Fruit fly (Drosophila melanogaster) whole organism, prepupa: ENCODE data around the gene Wnt4.

Experiments used
- Blimp-1 ChIP-seq: fragments of 200-800 bp; sonication (Bioruptor generic); optimal IDR thresholded peaks from 3 replicates; lab custom pipeline; 2017; ENCODE audit warnings: missing biosample characterization, missing genetic modification characterization, mild to moderate bottlenecking, moderate library complexity, missing genetic modification reagents
- CG10631 ChIP-seq: fragments of 200-800 bp; sonication (Bioruptor generic); optimal IDR thresholded peaks from 2 replicates; lab custom pipeline; 2016; ENCODE audit warnings: missing biosample characterization, missing genetic modification characterization
- CG10669 ChIP-seq: fragments of 200-800 bp; sonication (Bioruptor generic); optimal IDR thresholded peaks from 3 replicates; lab custom pipeline; 2018; ENCODE audit warnings: missing biosample characterization, mild to moderate bottlenecking, missing genetic modification characterization, moderate library complexity
- CG11294 ChIP-seq: fragments of 200-800 bp; sonication (Bioruptor generic); IDR thresholded peaks from 2 replicates; pipeline ENCODE4 v1.3.6; 2022; ENCODE audit warnings: missing biosample characterization, missing genetic modification characterization
- CG11762 ChIP-seq: fragments of 200-800 bp; sonication (Bioruptor generic); optimal IDR thresholded peaks from 3 replicates; lab custom pipeline; 2016; ENCODE audit warnings: missing biosample characterization, missing genetic modification characterization; ENCODE audit not compliant: insufficient read depth
- CG11902 ChIP-seq: fragments of 200-800 bp; sonication (Bioruptor generic); optimal IDR thresholded peaks from 3 replicates; lab custom pipeline; 2016; ENCODE audit warnings: missing biosample characterization, missing genetic modification characterization
- CG15336 ChIP-seq: fragments of 200-800 bp; sonication (Bioruptor generic); IDR thresholded peaks from 2 replicates; pipeline ENCODE4 v1.3.6; 2022; ENCODE audit warnings: missing biosample characterization, missing genetic modification characterization
- CG3032 ChIP-seq: fragments of 200-800 bp; optimal IDR thresholded peaks from 2 replicates; lab custom pipeline; 2019; ENCODE audit warnings: missing biosample characterization, mild to moderate bottlenecking, missing genetic modification characterization, moderate library complexity
- CG31627 ChIP-seq: fragments of 200-800 bp; sonication (Bioruptor generic); optimal IDR thresholded peaks from 3 replicates; lab custom pipeline; 2016; ENCODE audit warnings: missing biosample characterization, missing genetic modification characterization
- CG32006 ChIP-seq: fragments of 200-800 bp; sonication (Bioruptor generic); optimal IDR thresholded peaks from 3 replicates; lab custom pipeline; 2017; ENCODE audit warnings: missing biosample characterization, mild to moderate bottlenecking, missing genetic modification characterization
- CG34406 ChIP-seq: fragments of 200-800 bp; sonication (Bioruptor generic); optimal IDR thresholded peaks from 3 replicates; lab custom pipeline; 2016; ENCODE audit warnings: missing biosample characterization, missing genetic modification characterization
- CG3919 ChIP-seq: fragments of 200-800 bp; sonication (Bioruptor generic); optimal IDR thresholded peaks from 3 replicates; lab custom pipeline; 2016; ENCODE audit warnings: missing biosample characterization, missing genetic modification characterization
- CG4318 ChIP-seq: fragments of 200-800 bp; sonication (Bioruptor generic); optimal IDR thresholded peaks from 3 replicates; lab custom pipeline; 2017; ENCODE audit warnings: missing biosample characterization, mild to moderate bottlenecking, missing genetic modification characterization
- CG6163 ChIP-seq: fragments of 200-800 bp; sonication (Bioruptor generic); IDR thresholded peaks from 3 replicates; pipeline ENCODE4 v1.3.6; 2022; ENCODE audit warnings: missing biosample characterization, missing genetic modification characterization
- CG6808 ChIP-seq: fragments of 200-800 bp; sonication (Bioruptor generic); optimal IDR thresholded peaks from 3 replicates; lab custom pipeline; 2017; ENCODE audit warnings: missing biosample characterization, missing genetic modification characterization, mild to moderate bottlenecking, moderate library complexity, missing genetic modification reagents
- CG6854 ChIP-seq: fragments of 200-800 bp; sonication (Bioruptor generic); optimal IDR thresholded peaks from 2 replicates; lab custom pipeline; 2017; ENCODE audit warnings: missing biosample characterization, mild to moderate bottlenecking, missing genetic modification characterization
- CG8119 ChIP-seq: fragments of 200-800 bp; sonication (Bioruptor generic); IDR thresholded peaks from 3 replicates; pipeline ENCODE4 v1.3.6; 2022; ENCODE audit warnings: missing biosample characterization, missing genetic modification characterization
- CG8319 ChIP-seq: fragments of 200-800 bp; sonication (Bioruptor generic); optimal IDR thresholded peaks from 3 replicates; lab custom pipeline; 2016; ENCODE audit warnings: missing biosample characterization, missing genetic modification characterization
- CG8632 ChIP-seq: fragments of 200-800 bp; sonication (Bioruptor generic); optimal IDR thresholded peaks from 3 replicates; lab custom pipeline; 2016; ENCODE audit warnings: missing biosample characterization, missing genetic modification characterization
- CG9139 ChIP-seq: fragments of 200-800 bp; sonication (Bioruptor generic); optimal IDR thresholded peaks from 3 replicates; lab custom pipeline; 2017; ENCODE audit warnings: missing biosample characterization, mild to moderate bottlenecking, missing genetic modification characterization
- Eip75B ChIP-seq: fragments of 200-800 bp; sonication (Bioruptor generic); optimal IDR thresholded peaks from 3 replicates; lab custom pipeline; 2016; ENCODE audit warnings: missing biosample characterization, missing genetic modification characterization
- Eip78C ChIP-seq: fragments of 200-800 bp; sonication (Bioruptor generic); peaks from one replicate; lab custom pipeline; 2016; ENCODE audit warnings: missing biosample characterization, missing genetic modification characterization
- Ets21C ChIP-seq: fragments of 200-800 bp; sonication (Bioruptor generic); optimal IDR thresholded peaks from 3 replicates; lab custom pipeline; 2016; ENCODE audit warnings: missing biosample characterization, missing genetic modification characterization
- Ets96B ChIP-seq: fragments of 200-800 bp; optimal IDR thresholded peaks from 2 replicates; lab custom pipeline; 2019; ENCODE audit warnings: missing biosample characterization, mild to moderate bottlenecking, missing genetic modification characterization, moderate library complexity
- Hr38 ChIP-seq: sonication (Bioruptor generic); optimal IDR thresholded peaks from 2 replicates; lab custom pipeline; 2016; ENCODE audit warnings: missing biosample characterization, missing genetic modification characterization
- Hr39 ChIP-seq: fragments of 200-800 bp; sonication (Bioruptor generic); optimal IDR thresholded peaks from 2 replicates; lab custom pipeline; 2016; ENCODE audit warnings: missing biosample characterization, missing genetic modification characterization
- Hr4 ChIP-seq: fragments of 200-800 bp; sonication (Bioruptor generic); optimal IDR thresholded peaks from 3 replicates; lab custom pipeline; 2016; ENCODE audit warnings: missing biosample characterization, missing genetic modification characterization
- Lpt ChIP-seq: fragments of 200-800 bp; sonication (Bioruptor generic); optimal IDR thresholded peaks from 3 replicates; lab custom pipeline; 2016; ENCODE audit warnings: missing biosample characterization, missing genetic modification characterization
- Met ChIP-seq: fragments of 200-800 bp; sonication (Bioruptor generic); optimal IDR thresholded peaks from 3 replicates; lab custom pipeline; 2016; ENCODE audit warnings: missing biosample characterization, missing genetic modification characterization
- OdsH ChIP-seq: fragments of 200-800 bp; sonication (Bioruptor generic); optimal IDR thresholded peaks from 3 replicates; lab custom pipeline; 2016; ENCODE audit warnings: missing biosample characterization, missing genetic modification characterization
- Smox ChIP-seq: fragments of 200-800 bp; sonication (Bioruptor generic); optimal IDR thresholded peaks from 3 replicates; lab custom pipeline; 2016; ENCODE audit warnings: missing biosample characterization, missing genetic modification characterization
- Sox102F ChIP-seq: fragments of 200-800 bp; sonication (Bioruptor generic); optimal IDR thresholded peaks from 2 replicates; lab custom pipeline; 2016; ENCODE audit warnings: missing biosample characterization, mild to moderate bottlenecking, missing genetic modification characterization
- Sox14 ChIP-seq: fragments of 200-800 bp; sonication (Bioruptor generic); optimal IDR thresholded peaks from 3 replicates; lab custom pipeline; 2016; ENCODE audit warnings: missing biosample characterization, missing genetic modification characterization
- Sox15 ChIP-seq: fragments of 200-800 bp; sonication (Bioruptor generic); optimal IDR thresholded peaks from 3 replicates; lab custom pipeline; 2016; ENCODE audit warnings: missing biosample characterization, missing genetic modification characterization
- achi ChIP-seq: fragments of 200-800 bp; sonication (Bioruptor generic); optimal IDR thresholded peaks from 3 replicates; lab custom pipeline; 2016; ENCODE audit warnings: missing biosample characterization, missing genetic modification characterization
- acj6 ChIP-seq: fragments of 200-800 bp; sonication (Bioruptor generic); optimal IDR thresholded peaks from 3 replicates; lab custom pipeline; 2016; ENCODE audit warnings: missing biosample characterization, missing genetic modification characterization
- cyc ChIP-seq: fragments of 200-800 bp; sonication (Bioruptor generic); optimal IDR thresholded peaks from 3 replicates; lab custom pipeline; 2016; ENCODE audit warnings: missing biosample characterization, missing genetic modification characterization
- dac ChIP-seq: fragments of 200-800 bp; sonication (Bioruptor generic); optimal IDR thresholded peaks from 2 replicates; lab custom pipeline; 2017; ENCODE audit warnings: missing biosample characterization, mild to moderate bottlenecking, missing genetic modification characterization
- eg ChIP-seq: fragments of 200-800 bp; sonication (Bioruptor generic); IDR thresholded peaks from 3 replicates; pipeline ENCODE4 v1.3.6; 2022; ENCODE audit warnings: missing biosample characterization, missing genetic modification characterization
- esn ChIP-seq: fragments of 200-800 bp; sonication (Bioruptor generic); optimal IDR thresholded peaks from 2 replicates; lab custom pipeline; 2016; ENCODE audit warnings: missing biosample characterization, mild to moderate bottlenecking, missing genetic modification characterization, moderate library complexity
- fd85E ChIP-seq: fragments of 200-800 bp; sonication (Bioruptor generic); optimal IDR thresholded peaks from 3 replicates; lab custom pipeline; 2016; ENCODE audit warnings: missing biosample characterization, missing genetic modification characterization
- fkh ChIP-seq: fragments of 200-800 bp; sonication (Bioruptor generic); optimal IDR thresholded peaks from 3 replicates; lab custom pipeline; 2017; ENCODE audit warnings: missing biosample characterization, mild to moderate bottlenecking, missing genetic modification characterization, moderate library complexity
- lz ChIP-seq: fragments of 200-800 bp; sonication (Bioruptor generic); optimal IDR thresholded peaks from 3 replicates; lab custom pipeline; 2016; ENCODE audit warnings: missing biosample characterization, missing genetic modification characterization
- salr ChIP-seq, 2 experiments: fragments of 200-800 bp; sonication (Bioruptor generic); optimal IDR thresholded peaks; 3 replicates each; lab custom pipeline; 2016 to 2018; ENCODE audit warnings: missing biosample characterization in 2 of 2, missing genetic modification characterization in 2 of 2, mild to moderate bottlenecking in 1 of 2
- spab ChIP-seq: fragments of 200-800 bp; sonication (Bioruptor generic); optimal IDR thresholded peaks from 2 replicates; lab custom pipeline; 2017; ENCODE audit warnings: missing biosample characterization, mild to moderate bottlenecking, missing genetic modification characterization, missing genetic modification reagents
- ss ChIP-seq, 2 experiments: fragments of 200-800 bp; sonication (Bioruptor generic); optimal IDR thresholded peaks; 2 replicates in 1 of 2; 3 replicates in 1 of 2; lab custom pipeline; 2017 to 2018; ENCODE audit warnings: mild to moderate bottlenecking in 2 of 2, missing biosample characterization in 2 of 2, missing genetic modification characterization in 2 of 2, moderate library complexity in 1 of 2
- svp ChIP-seq: fragments of 200-800 bp; sonication (Bioruptor generic); peaks from one replicate; lab custom pipeline; 2016; ENCODE audit warnings: missing biosample characterization, missing genetic modification characterization
- topi ChIP-seq: fragments of 200-800 bp; sonication (Bioruptor generic); optimal IDR thresholded peaks from 3 replicates; lab custom pipeline; 2016; ENCODE audit warnings: missing biosample characterization, missing genetic modification characterization
- vri ChIP-seq: fragments of 200-800 bp; sonication (Bioruptor generic); optimal IDR thresholded peaks from 3 replicates; lab custom pipeline; 2016; ENCODE audit warnings: missing biosample characterization, mild to moderate bottlenecking, missing genetic modification characterization

Gene Wnt4

dm6 chr2L:7282128-7282527 is 5.2 kb upstream of the Wnt4 start:
- TF ChIP-seq CG34406 (GFP tag; lab: Kevin White, UChicago) = no peak
- TF ChIP-seq Lpt (GFP tag; lab: Kevin White, UChicago) = no peak
- no peak for TF ChIP-seq OdsH (GFP tag; lab: Kevin White, UChicago)
- peak; percentile 51 for TF ChIP-seq svp (GFP tag; lab: Kevin White, UChicago)
- TF ChIP-seq CG4318 (GFP tag; lab: Kevin White, UChicago) = no peak
- TF ChIP-seq CG3032 (tag; lab: Kevin White, UChicago) = peak; percentile 7
- peak; percentile 32 for TF ChIP-seq Met (GFP tag; lab: Kevin White, UChicago)
- TF ChIP-seq CG8119 (GFP tag; lab: Robert Waterston, UW) = no peak
- TF ChIP-seq fd85E = no peak
- TF ChIP-seq Eip78C (GFP tag; lab: Kevin White, UChicago) = peak; percentile 40
- no peak for TF ChIP-seq CG6854 (GFP tag; lab: Kevin White, UChicago)
- TF ChIP-seq Ets96B (tag; lab: Kevin White, UChicago) = peak; percentile 16
- peak; percentile 2 for TF ChIP-seq Hr39
- no peak for TF ChIP-seq CG32006 (GFP tag; lab: Kevin White, UChicago)
- peak; percentile 19 for TF ChIP-seq CG10669 (GFP tag; lab: Kevin White, UChicago)

DNA sequence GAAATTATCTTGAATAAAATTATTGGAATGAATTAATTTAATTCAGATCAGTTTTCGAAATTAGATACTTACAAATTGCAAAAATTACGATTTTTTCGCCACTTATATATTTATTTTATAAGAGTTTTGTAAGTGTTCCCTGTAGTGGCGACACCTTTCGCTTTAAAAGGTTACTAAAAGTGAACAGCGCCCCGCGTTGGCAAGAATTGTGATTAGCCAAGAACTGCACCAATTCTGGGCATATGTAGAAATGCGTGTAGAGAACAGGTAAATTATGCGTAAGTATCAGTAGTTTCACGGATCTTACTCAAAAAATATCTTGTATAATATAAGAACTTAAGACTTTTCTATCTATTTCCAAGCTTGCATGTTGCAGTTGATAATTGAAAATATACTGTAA is 4.5 kb upstream of the Wnt4 start:
- TF ChIP-seq CG11294 (GFP tag; lab: Robert Waterston, UW) (no peak), CG6163 (GFP tag; lab: Robert Waterston, UW) (no peak), CG15336 (GFP tag; lab: Robert Waterston, UW) (no peak), lz (GFP tag; lab: Kevin White, UChicago) (peak; percentile 56), CG6808 (GFP tag; lab: Kevin White, UChicago) (no peak), eg (no peak), OdsH (GFP tag; lab: Kevin White, UChicago) (peak; percentile 6), CG3032 (tag; lab: Kevin White, UChicago) (peak; percentile 32), CG8319 (GFP tag; lab: Kevin White, UChicago) (no peak), CG34406 (GFP tag; lab: Kevin White, UChicago) (no peak), Eip75B (GFP tag; lab: Kevin White, UChicago) (no peak), Ets96B (tag; lab: Kevin White, UChicago) (no peak), Sox15 (GFP tag; lab: Kevin White, UChicago) (peak; percentile 1), Ets21C (GFP tag; lab: Kevin White, UChicago) (no peak), Hr4 (GFP tag; lab: Kevin White, UChicago) (no peak), CG8632 (GFP tag; lab: Kevin White, UChicago) (no peak), svp (GFP tag; lab: Kevin White, UChicago) (no peak), Sox14 (GFP tag; lab: Kevin White, UChicago) (peak; percentile 46), acj6 (GFP tag; lab: Kevin White, UChicago) (peak; percentile 47), ss (GFP tag; optimal IDR thresholded peaks at IDR 0.05; lab: Kevin White, UChicago) (no peak), spab (GFP tag; lab: Kevin White, UChicago) (no peak), topi (GFP tag; lab: Kevin White, UChicago) (peak; percentile 36), Sox102F (GFP tag; lab: Kevin White, UChicago) (no peak), CG10631 (GFP tag; lab: Kevin White, UChicago) (no peak), CG11762 (no peak), dac (GFP tag; lab: Kevin White, UChicago) (no peak), Smox (GFP tag; lab: Kevin White, UChicago) (peak; percentile 11), CG32006 (GFP tag; lab: Kevin White, UChicago) (no peak), Blimp-1 (no peak), vri (no peak), CG8119 (GFP tag; lab: Robert Waterston, UW) (no peak), CG10669 (GFP tag; lab: Kevin White, UChicago) (no peak), Lpt (GFP tag; lab: Kevin White, UChicago) (no peak), Hr39 (peak; percentile 70), CG9139 (GFP tag; lab: Kevin White, UChicago) (no peak), Hr38 (GFP tag; lab: Kevin White, UChicago) (no peak), achi (GFP tag; lab: Kevin White, UChicago) (no peak), cyc (GFP tag; lab: Kevin White, UChicago) (peak; percentile 59), salr (GFP tag; optimal IDR thresholded peaks at IDR 0.05; lab: Kevin White, UChicago) (peak in 1 of 2 experiments; percentile 34), CG4318 (GFP tag; lab: Kevin White, UChicago) (no peak), CG3919 (GFP tag; lab: Kevin White, UChicago) (peak; percentile 20), fkh (peak; percentile 26), CG31627 (GFP tag; lab: Kevin White, UChicago) (peak; percentile 76), CG6854 (GFP tag; lab: Kevin White, UChicago) (no peak), CG11902 (GFP tag; lab: Kevin White, UChicago) (peak; percentile 46), esn (peak; percentile 51)
